Worm (Caenorhabditis elegans): ENCODE data around the gene ugt-22.

DNA sequence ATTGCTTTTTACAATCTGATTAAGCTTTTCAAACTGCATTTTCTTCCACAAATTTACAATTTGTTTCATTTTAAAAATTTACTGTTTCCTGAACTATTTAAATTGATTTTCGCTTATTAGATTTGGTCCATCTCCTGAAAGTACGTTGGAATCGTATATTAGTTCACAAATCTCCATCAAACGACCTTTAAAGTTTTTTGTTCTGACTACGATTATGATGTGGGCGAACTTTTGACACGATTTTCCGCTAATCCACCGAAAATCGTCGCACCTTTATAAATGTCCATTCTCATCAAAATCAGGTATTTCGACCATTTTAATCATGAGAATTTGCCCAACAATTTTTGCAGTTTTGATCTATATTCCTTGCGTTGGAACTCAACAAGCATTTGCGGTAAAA is 15.5 kb upstream of the ugt-22 start, which contains the start of gene C08F11.1:
- TF ChIP-seq nfya-1 (tag; optimal IDR thresholded peaks at IDR 0.05): no peak
- no peak for TF ChIP-seq hlh-6 (tag; optimal IDR thresholded peaks at IDR 0.05)
- no peak for TF ChIP-seq pqm-1 (tag; optimal IDR thresholded peaks at IDR 0.05)
- no peak for TF ChIP-seq pha-2 (tag; optimal IDR thresholded peaks at IDR 0.05)
- TF ChIP-seq C08G9.2 (tag; optimal IDR thresholded peaks at IDR 0.05): no peak
- no peak for TF ChIP-seq sox-4 (tag; optimal IDR thresholded peaks at IDR 0.05)
- no peak for TF ChIP-seq nhr-11 (tag; optimal IDR thresholded peaks at IDR 0.05)
- TF ChIP-seq rnt-1 (tag; optimal IDR thresholded peaks at IDR 0.05): no peak
- no peak for TF ChIP-seq K02D7.2 (tag; optimal IDR thresholded peaks at IDR 0.05)

Measured in whole organism, late embryonic.